Worm (Caenorhabditis elegans) whole organism, late embryonic: ENCODE results near the gene Y7A5A.10.

Source experiments
- C08G9.2 ChIP-seq: sonication (generic microtip); optimal IDR thresholded peaks from 2 replicates; lab custom pipeline; 2016; ENCODE audit warnings: mild to moderate bottlenecking, missing genetic modification characterization, moderate library complexity, missing compliant biosample characterization
- F13H6.1 ChIP-seq: sonication (generic microtip); optimal IDR thresholded peaks from 2 replicates; lab custom pipeline; 2016; ENCODE audit warnings: missing genetic modification characterization, missing compliant biosample characterization
- Y22D7AL.16 ChIP-seq: sonication (generic microtip); optimal IDR thresholded peaks from 2 replicates; lab custom pipeline; 2016; ENCODE audit warnings: missing genetic modification characterization, missing compliant biosample characterization
- ceh-18 ChIP-seq: sonication (generic microtip); optimal IDR thresholded peaks from 2 replicates; lab custom pipeline; 2016; ENCODE audit warnings: missing genetic modification characterization, missing compliant biosample characterization
- ceh-22 ChIP-seq: sonication (generic microtip); optimal IDR thresholded peaks from 2 replicates; lab custom pipeline; 2017; ENCODE audit warnings: missing biosample characterization, missing genetic modification characterization
- ceh-30 ChIP-seq: fragments of 150-350 bp; optimal IDR thresholded peaks from 2 replicates; lab custom pipeline; 2014; ENCODE audit warnings: missing biosample characterization, missing genetic modification characterization
- ceh-6 ChIP-seq: fragments of 200-800 bp; sonication (Bioruptor generic); optimal IDR thresholded peaks from 2 replicates; lab custom pipeline; 2018; ENCODE audit warnings: mild to moderate bottlenecking, missing genetic modification characterization, missing compliant biosample characterization
- ceh-9 ChIP-seq: sonication (generic microtip); optimal IDR thresholded peaks from 2 replicates; lab custom pipeline; 2016; ENCODE audit warnings: mild to moderate bottlenecking, missing genetic modification characterization, inconsistent platforms, missing compliant biosample characterization
- elt-2 ChIP-seq: sonication (generic microtip); optimal IDR thresholded peaks from 2 replicates; lab custom pipeline; 2016; ENCODE audit warnings: missing genetic modification reagents, missing genetic modification characterization, missing compliant biosample characterization
- fkh-10 ChIP-seq: fragments of 150-350 bp; optimal IDR thresholded peaks from 2 replicates; lab custom pipeline; 2014; ENCODE audit warnings: missing biosample characterization, missing genetic modification reagents, missing genetic modification characterization
- gmeb-2 ChIP-seq: sonication (generic microtip); optimal IDR thresholded peaks from 2 replicates; lab custom pipeline; 2016; ENCODE audit warnings: missing genetic modification characterization, inconsistent platforms, missing compliant biosample characterization
- hlh-13 ChIP-seq: fragments of 200-800 bp; sonication (Bioruptor generic); optimal IDR thresholded peaks from 2 replicates; lab custom pipeline; 2018; ENCODE audit warnings: mild to moderate bottlenecking, missing genetic modification characterization, missing compliant biosample characterization
- hlh-15 ChIP-seq: sonication (generic microtip); optimal IDR thresholded peaks from 2 replicates; lab custom pipeline; 2016; ENCODE audit warnings: missing genetic modification characterization, missing compliant biosample characterization
- hlh-6 ChIP-seq: sonication (generic microtip); optimal IDR thresholded peaks from 2 replicates; lab custom pipeline; 2016; ENCODE audit warnings: missing genotype, missing genetic modification characterization, missing compliant biosample characterization
- hlh-8 ChIP-seq: sonication (generic microtip); optimal IDR thresholded peaks from 2 replicates; lab custom pipeline; 2016; ENCODE audit warnings: missing genotype, missing genetic modification characterization, missing compliant biosample characterization
- lim-6 ChIP-seq: sonication (generic microtip); optimal IDR thresholded peaks from 2 replicates; lab custom pipeline; 2016; ENCODE audit warnings: missing genetic modification characterization, missing compliant biosample characterization
- lin-11 ChIP-seq: fragments of 200-800 bp; sonication (Bioruptor generic); optimal IDR thresholded peaks from 2 replicates; lab custom pipeline; 2018; ENCODE audit warnings: mild to moderate bottlenecking, missing genetic modification characterization, missing compliant biosample characterization
- mec-3 ChIP-seq: sonication (generic microtip); optimal IDR thresholded peaks from 2 replicates; lab custom pipeline; 2016; ENCODE audit warnings: borderline replicate concordance, missing genetic modification characterization, missing compliant biosample characterization
- nhr-11 ChIP-seq: fragments of 150-350 bp; optimal IDR thresholded peaks from 2 replicates; lab custom pipeline; 2014; ENCODE audit warnings: missing biosample characterization, missing genetic modification characterization
- odd-2 ChIP-seq: sonication (generic microtip); optimal IDR thresholded peaks from 2 replicates; lab custom pipeline; 2017; ENCODE audit warnings: antibody characterized with exemption, mild to moderate bottlenecking, missing genetic modification characterization, missing compliant biosample characterization
- pha-2 ChIP-seq: sonication (generic microtip); optimal IDR thresholded peaks from 2 replicates; lab custom pipeline; 2017; ENCODE audit warnings: mild to moderate bottlenecking, missing genetic modification characterization, missing compliant biosample characterization
- pqm-1 ChIP-seq: sonication (generic microtip); optimal IDR thresholded peaks from 2 replicates; lab custom pipeline; 2016; ENCODE audit warnings: missing genetic modification characterization, missing compliant biosample characterization
- ref-2 ChIP-seq: sonication (generic microtip); optimal IDR thresholded peaks from 2 replicates; lab custom pipeline; 2016; ENCODE audit warnings: missing genetic modification characterization, missing compliant biosample characterization
- rnt-1 ChIP-seq: sonication (generic microtip); optimal IDR thresholded peaks from 2 replicates; lab custom pipeline; 2016; ENCODE audit warnings: missing genetic modification characterization, missing compliant biosample characterization
- sdc-2 ChIP-seq: sonication (generic microtip); optimal IDR thresholded peaks from 2 replicates; lab custom pipeline; 2016; ENCODE audit warnings: missing genotype, missing genetic modification characterization, missing compliant biosample characterization
- sox-4 ChIP-seq: sonication (generic microtip); optimal IDR thresholded peaks from 2 replicates; lab custom pipeline; 2017; ENCODE audit warnings: mild to moderate bottlenecking, missing genetic modification characterization, inconsistent platforms, missing compliant biosample characterization
- tbx-7 ChIP-seq: sonication (generic microtip); optimal IDR thresholded peaks from 2 replicates; lab custom pipeline; 2016; ENCODE audit warnings: missing genotype, missing genetic modification characterization, missing compliant biosample characterization
- unc-3 ChIP-seq, 2 experiments: fragments of 200-800 bp in 1 of 2; sonication (Bioruptor generic) in 1 of 2; sonication (generic microtip) in 1 of 2; conservative IDR thresholded peaks in 1 of 2; optimal IDR thresholded peaks in 1 of 2; 2 replicates each; pipeline versions ENCODE4 v1.3.6 to Lab custom; 2016 to 2022; ENCODE audit warnings: missing compliant biosample characterization in 2 of 2, missing genetic modification characterization in 2 of 2, missing genetic modification reagents in 1 of 2
- unc-42 ChIP-seq: sonication (generic microtip); optimal IDR thresholded peaks from 2 replicates; lab custom pipeline; 2016; ENCODE audit warnings: missing genotype, missing genetic modification characterization, missing compliant biosample characterization
- zip-5 ChIP-seq: sonication (generic microtip); optimal IDR thresholded peaks from 2 replicates; lab custom pipeline; 2016; ENCODE audit warnings: missing genetic modification characterization, missing compliant biosample characterization

Gene Y7A5A.10

ce11 chrX:15831537-15831936 is 36.7 kb upstream of the Y7A5A.10 start:
- no peak for TF ChIP-seq hlh-15 (tag; lab: Kevin White, UChicago)

ce11 chrX:15828059-15828458 is 33.2 kb upstream of the Y7A5A.10 start, which contains the start of gene Y7A5A.20:
Y7A5A.20 (plus strand) TSS chrX:15828359.
- TF ChIP-seq ceh-9 (tag; lab: Kevin White, UChicago): no peak
- TF ChIP-seq F13H6.1 (tag; lab: Kevin White, UChicago): no peak

ce11 chrX:15826866-15827265 is 32.0 kb upstream of the Y7A5A.10 start, which contains the start of gene Y7A5A.9:
Y7A5A.9 (plus strand) TSS chrX:15827166.
- TF ChIP-seq odd-2 (tag; lab: Kevin White, UChicago) (no peak), sox-4 (tag; lab: Kevin White, UChicago) (no peak), zip-5 (no peak)
- TF ChIP-seq, all 69 proteins: peak for 0

- TF ChIP-seq ceh-6 (no peak), unc-3 (GFP tag; conservative IDR thresholded peaks at IDR 0.05; lab: Robert Waterston, UW) (no peak), unc-3 (tag; optimal IDR thresholded peaks at IDR 0.05; lab: Kevin White, UChicago) (no peak), rnt-1 (tag; lab: Kevin White, UChicago) (no peak), C08G9.2 (no peak), zip-5 (no peak), ceh-30 (tag; lab: Kevin White, UChicago) (no peak), lim-6 (tag; lab: Kevin White, UChicago) (no peak), mec-3 (no peak), hlh-8 (tag; lab: Kevin White, UChicago) (no peak), hlh-13 (GFP tag; lab: Kevin White, UChicago) (no peak), ceh-22 (tag; lab: Kevin White, UChicago) (no peak), unc-42 (no peak), Y22D7AL.16 (tag; lab: Kevin White, UChicago) (no peak), pha-2 (tag; lab: Kevin White, UChicago) (no peak), ref-2 (tag; lab: Kevin White, UChicago) (no peak)
- TF ChIP-seq, all 69 proteins: peak for 0
Observed at ce11 chrX:15822197-15822596, 27.3 kb upstream of the Y7A5A.10 start, which contains the start of gene Y7A5A.8. Y7A5A.8 (plus strand) TSS chrX:15822497.

ce11 chrX:15814548-15814947 is 19.7 kb upstream of the Y7A5A.10 start:
- no peak for TF ChIP-seq nhr-11 (tag; lab: Kevin White, UChicago)

- TF ChIP-seq tbx-7 (tag; lab: Kevin White, UChicago) (no peak), nhr-11 (tag; lab: Kevin White, UChicago) (no peak), sdc-2 (tag; lab: Kevin White, UChicago) (peak; percentile 90), rnt-1 (tag; lab: Kevin White, UChicago) (no peak), lin-11 (tag; lab: Kevin White, UChicago) (no peak)
Observed at ce11 chrX:15811341-15811740, 16.5 kb upstream of the Y7A5A.10 start.

ce11 chrX:15804072-15804471 is 9.2 kb upstream of the Y7A5A.10 start, which contains the start of gene Y7A5A.7:
Y7A5A.7 (minus strand) TSS chrX:15804172.
- TF ChIP-seq ceh-18 (no peak), ceh-9 (tag; lab: Kevin White, UChicago) (no peak), ceh-6 (no peak), odd-2 (tag; lab: Kevin White, UChicago) (no peak), gmeb-2 (tag; lab: Kevin White, UChicago) (no peak), unc-3 (GFP tag; conservative IDR thresholded peaks at IDR 0.05; lab: Robert Waterston, UW) (no peak), unc-3 (tag; optimal IDR thresholded peaks at IDR 0.05; lab: Kevin White, UChicago) (no peak), ref-2 (tag; lab: Kevin White, UChicago) (no peak), F13H6.1 (tag; lab: Kevin White, UChicago) (no peak)

ce11 chrX:15801827-15802226 is 7.0 kb upstream of the Y7A5A.10 start:
- TF ChIP-seq hlh-6 (no peak), elt-2 (tag; lab: Kevin White, UChicago) (no peak), fkh-10 (GFP tag; lab: Kevin White, UChicago) (no peak), pqm-1 (tag; lab: Kevin White, UChicago) (no peak)
- TF ChIP-seq, all 69 proteins: peak for 0
